Fruit fly (Drosophila melanogaster) whole organism, embryonic: ENCODE measurements around the gene CG31019.

Experiments
- B-H1 ChIP-seq: fragments of 200-800 bp; sonication (Bioruptor generic); IDR thresholded peaks from 3 replicates; pipeline ENCODE4 v1.3.6; 2022; ENCODE audit warnings: missing biosample characterization, missing genetic modification characterization
- CG10543 ChIP-seq: fragments of 200-800 bp; sonication (Bioruptor generic); optimal IDR thresholded peaks from 3 replicates; lab custom pipeline; 2017; ENCODE audit warnings: missing biosample characterization, mild to moderate bottlenecking, missing genetic modification characterization, moderate library complexity
- CG11085 ChIP-seq: fragments of 200-800 bp; sonication (Bioruptor generic); IDR thresholded peaks from 2 replicates; pipeline ENCODE4 v1.3.6; 2022; ENCODE audit warnings: missing biosample characterization, missing genetic modification characterization
- CG11560 ChIP-seq: fragments of 200-800 bp; sonication (Bioruptor generic); IDR thresholded peaks from 3 replicates; pipeline ENCODE4 v1.3.6; 2022; ENCODE audit warnings: missing biosample characterization, missing genetic modification characterization
- CG13296 ChIP-seq: fragments of 200-800 bp; sonication (Bioruptor generic); optimal IDR thresholded peaks from 3 replicates; lab custom pipeline; 2018; ENCODE audit warnings: missing biosample characterization, mild to moderate bottlenecking, missing genetic modification characterization
- CG14014 ChIP-seq: fragments of 200-800 bp; sonication (Bioruptor generic); IDR thresholded peaks from 2 replicates; pipeline ENCODE4 v1.3.6; 2022; ENCODE audit warnings: missing biosample characterization, missing genetic modification characterization
- CG14050 ChIP-seq: fragments of 200-800 bp; sonication (Bioruptor generic); IDR thresholded peaks from 3 replicates; pipeline ENCODE4 v1.3.6; 2022; ENCODE audit warnings: missing biosample characterization, missing genetic modification characterization
- CG15011 ChIP-seq: fragments of 200-800 bp; sonication (Bioruptor generic); optimal IDR thresholded peaks from 3 replicates; lab custom pipeline; 2018; ENCODE audit warnings: missing biosample characterization, mild to moderate bottlenecking, missing genetic modification characterization
- CG18599 ChIP-seq: fragments of 200-800 bp; sonication (Bioruptor generic); optimal IDR thresholded peaks from 3 replicates; lab custom pipeline; 2017; ENCODE audit warnings: missing biosample characterization, missing genetic modification characterization, mild to moderate bottlenecking, moderate library complexity, missing genetic modification reagents
- CG2199 ChIP-seq: fragments of 200-800 bp; sonication (Bioruptor generic); IDR thresholded peaks from 3 replicates; pipeline ENCODE4 v1.3.6; 2022; ENCODE audit warnings: missing biosample characterization, missing genetic modification characterization
- CG2678 ChIP-seq: fragments of 200-800 bp; sonication (Bioruptor generic); optimal IDR thresholded peaks from 3 replicates; lab custom pipeline; 2019; ENCODE audit warnings: missing biosample characterization, mild to moderate bottlenecking, missing genetic modification characterization, moderate library complexity
- CG30431 ChIP-seq: fragments of 200-800 bp; sonication (Bioruptor generic); optimal IDR thresholded peaks from 2 replicates; lab custom pipeline; 2017; ENCODE audit warnings: missing biosample characterization, missing genetic modification characterization
- CG4360 ChIP-seq: fragments of 200-800 bp; sonication (Bioruptor generic); IDR thresholded peaks from 2 replicates; pipeline ENCODE4 v1.3.6; 2022; ENCODE audit warnings: missing biosample characterization, missing genetic modification characterization
- CG6683 ChIP-seq: fragments of 200-800 bp; sonication (Bioruptor generic); optimal IDR thresholded peaks from 2 replicates; lab custom pipeline; 2017; ENCODE audit warnings: missing biosample characterization, mild to moderate bottlenecking, missing genetic modification characterization, missing genetic modification reagents
- CG6813 ChIP-seq: fragments of 200-800 bp; sonication (Bioruptor generic); optimal IDR thresholded peaks from 2 replicates; lab custom pipeline; 2017; ENCODE audit warnings: missing biosample characterization, missing genetic modification characterization, mild to moderate bottlenecking, moderate library complexity, missing genetic modification reagents
- CG7839 ChIP-seq: fragments of 200-800 bp; sonication (Bioruptor generic); optimal IDR thresholded peaks from 3 replicates; lab custom pipeline; 2018; ENCODE audit warnings: missing biosample characterization, mild to moderate bottlenecking, missing genetic modification characterization, moderate library complexity
- CG7987 ChIP-seq: fragments of 200-800 bp; sonication (Bioruptor generic); optimal IDR thresholded peaks from 2 replicates; lab custom pipeline; 2018; ENCODE audit warnings: missing biosample characterization, mild to moderate bottlenecking, missing genetic modification characterization, moderate library complexity
- CG8478 ChIP-seq: fragments of >200 bp; optimal IDR thresholded peaks from 2 replicates; lab custom pipeline; 2018
- CG9727 ChIP-seq: fragments of 200-800 bp; sonication (Bioruptor generic); optimal IDR thresholded peaks from 3 replicates; lab custom pipeline; 2017; ENCODE audit warnings: missing biosample characterization, mild to moderate bottlenecking, missing genetic modification characterization
- CTCF ChIP-seq: fragments of 200-800 bp; sonication (Bioruptor generic); optimal IDR thresholded peaks from 2 replicates; lab custom pipeline; 2017; ENCODE audit warnings: missing biosample characterization, mild to moderate bottlenecking, missing genetic modification characterization, moderate library complexity
- Deaf1 ChIP-seq: fragments of 200-800 bp; optimal IDR thresholded peaks from 3 replicates; lab custom pipeline; 2019; ENCODE audit warnings: missing biosample characterization, mild to moderate bottlenecking, missing genetic modification characterization, moderate library complexity
- Dek ChIP-seq: fragments of 200-800 bp; sonication (Bioruptor generic); optimal IDR thresholded peaks from 3 replicates; lab custom pipeline; 2019; ENCODE audit warnings: missing biosample characterization, mild to moderate bottlenecking, missing genetic modification characterization, moderate library complexity
- E2f1 ChIP-seq: fragments of 200-800 bp; sonication (Bioruptor generic); IDR thresholded peaks from 2 replicates; pipeline ENCODE4 v1.3.6; 2022; ENCODE audit warnings: missing biosample characterization, missing genetic modification characterization
- Fer3 ChIP-seq: fragments of 200-800 bp; sonication (Bioruptor generic); optimal IDR thresholded peaks from 2 replicates; lab custom pipeline; 2018; ENCODE audit warnings: missing biosample characterization, mild to moderate bottlenecking, missing genetic modification characterization, moderate library complexity
- HLH54F ChIP-seq: fragments of 200-800 bp; sonication (Bioruptor generic); optimal IDR thresholded peaks from 3 replicates; lab custom pipeline; 2016; ENCODE audit warnings: missing biosample characterization, missing genetic modification characterization
- Lhr ChIP-seq: fragments of 200-800 bp; sonication (Bioruptor generic); optimal IDR thresholded peaks from 3 replicates; lab custom pipeline; 2017; ENCODE audit warnings: mild to moderate bottlenecking, missing biosample characterization, missing genetic modification reagents, missing genetic modification characterization
- MBD-R2 ChIP-seq: fragments of 200-800 bp; sonication (Bioruptor generic); IDR thresholded peaks from 2 replicates; pipeline ENCODE4 v1.3.6; 2022; ENCODE audit warnings: missing biosample characterization, missing genetic modification characterization
- Meics ChIP-seq: fragments of 200-800 bp; sonication (Bioruptor generic); optimal IDR thresholded peaks from 2 replicates; lab custom pipeline; 2017; ENCODE audit warnings: missing biosample characterization, mild to moderate bottlenecking, missing genetic modification characterization
- Mes4 ChIP-seq: fragments of 200-800 bp; sonication (Bioruptor generic); optimal IDR thresholded peaks from 2 replicates; lab custom pipeline; 2016; ENCODE audit warnings: missing biosample characterization, missing genetic modification characterization
- Pdp1 ChIP-seq, 2 experiments: fragments of 200-800 bp; sonication (Bioruptor generic); optimal IDR thresholded peaks; 3 replicates each; lab custom pipeline; 2016; ENCODE audit warnings: missing biosample characterization in 2 of 2, missing genetic modification characterization in 2 of 2, mild to moderate bottlenecking in 1 of 2, moderate library complexity in 1 of 2
- Six4 ChIP-seq: fragments of 200-800 bp; sonication (Bioruptor generic); optimal IDR thresholded peaks from 2 replicates; lab custom pipeline; 2016; ENCODE audit warnings: missing biosample characterization, missing genetic modification characterization
- Stat92E ChIP-seq, 3 experiments: fragments of >200 bp in 2 of 3; fragments of 200-800 bp in 1 of 3; sonication (Bioruptor generic) in 1 of 3; optimal IDR thresholded peaks; 2 replicates each; lab custom pipeline; 2017 to 2019; ENCODE audit warnings: missing biosample characterization in 3 of 3, missing genetic modification characterization in 3 of 3, mild to moderate bottlenecking in 1 of 3, moderate library complexity in 1 of 3
- Taf1 ChIP-seq: fragments of 200-800 bp; sonication (Bioruptor generic); IDR thresholded peaks from 2 replicates; pipeline ENCODE4 v1.3.6; 2022; ENCODE audit warnings: missing biosample characterization, missing genetic modification characterization
- ab ChIP-seq: fragments of 200-800 bp; sonication (Bioruptor generic); optimal IDR thresholded peaks from 2 replicates; lab custom pipeline; 2016; ENCODE audit warnings: missing biosample characterization, missing genetic modification characterization
- bab2 ChIP-seq: fragments of 200-800 bp; sonication (Bioruptor generic); optimal IDR thresholded peaks from 2 replicates; lab custom pipeline; 2016; ENCODE audit warnings: missing biosample characterization, missing genetic modification characterization
- dati ChIP-seq: fragments of 200-800 bp; sonication (Bioruptor generic); IDR thresholded peaks from 2 replicates; pipeline ENCODE4 v1.3.6; 2022; ENCODE audit warnings: missing biosample characterization, missing genetic modification characterization
- dimm ChIP-seq: fragments of 200-800 bp; sonication (Bioruptor generic); IDR thresholded peaks from 2 replicates; pipeline ENCODE4 v1.3.6; 2022; ENCODE audit warnings: missing biosample characterization, missing genetic modification characterization
- dmrt99B ChIP-seq: fragments of 200-800 bp; sonication (Bioruptor generic); optimal IDR thresholded peaks from 2 replicates; lab custom pipeline; 2018; ENCODE audit warnings: missing biosample characterization, mild to moderate bottlenecking, missing genetic modification characterization, moderate library complexity
- ems ChIP-seq: fragments of 200-800 bp; sonication (Bioruptor generic); optimal IDR thresholded peaks from 3 replicates; lab custom pipeline; 2016; ENCODE audit warnings: missing biosample characterization, missing genetic modification characterization
- gem ChIP-seq: fragments of 200-800 bp; sonication (Bioruptor generic); optimal IDR thresholded peaks from 2 replicates; lab custom pipeline; 2019; ENCODE audit warnings: missing biosample characterization, mild to moderate bottlenecking, missing genetic modification characterization, moderate library complexity
- hth ChIP-seq: fragments of >200 bp; optimal IDR thresholded peaks from 2 replicates; lab custom pipeline; 2017; ENCODE audit warnings: inconsistent platforms
- lbe ChIP-seq: fragments of 200-800 bp; sonication (Bioruptor generic); optimal IDR thresholded peaks from 2 replicates; lab custom pipeline; 2016; ENCODE audit warnings: missing biosample characterization, mild to moderate bottlenecking, missing genetic modification characterization
- mld ChIP-seq: fragments of 200-800 bp; sonication (Bioruptor generic); IDR thresholded peaks from 3 replicates; pipeline ENCODE4 v1.3.6; 2022; ENCODE audit warnings: missing biosample characterization, missing genetic modification characterization; ENCODE audit not compliant: partially characterized antibody
- nmo ChIP-seq: fragments of 200-800 bp; sonication (Bioruptor generic); optimal IDR thresholded peaks from 2 replicates; lab custom pipeline; 2018; ENCODE audit warnings: missing biosample characterization, mild to moderate bottlenecking, missing genetic modification characterization, moderate library complexity
- pb ChIP-seq: fragments of 200-800 bp; sonication (Bioruptor generic); optimal IDR thresholded peaks from 3 replicates; lab custom pipeline; 2016; ENCODE audit warnings: missing biosample characterization, missing genetic modification characterization
- pnt ChIP-seq: fragments of 200-800 bp; sonication (Bioruptor generic); optimal IDR thresholded peaks from 3 replicates; lab custom pipeline; 2016; ENCODE audit warnings: missing biosample characterization, missing genetic modification characterization
- prd ChIP-seq, 3 experiments: fragments of >200 bp in 2 of 3; fragments of 200-800 bp in 1 of 3; sonication (Bioruptor generic) in 1 of 3; optimal IDR thresholded peaks in 2 of 3; IDR thresholded peaks in 1 of 3; 2 replicates in 2 of 3; 3 replicates in 1 of 3; pipeline versions ENCODE4 v1.3.6 to Lab custom; 2017 to 2022; ENCODE audit warnings: missing biosample characterization in 1 of 3, missing genetic modification characterization in 1 of 3
- tin ChIP-seq: fragments of 200-800 bp; sonication (Bioruptor generic); optimal IDR thresholded peaks from 3 replicates; lab custom pipeline; 2016; ENCODE audit warnings: missing biosample characterization, missing genetic modification characterization
- toy ChIP-seq: fragments of 200-800 bp; sonication (Bioruptor generic); IDR thresholded peaks from 2 replicates; pipeline ENCODE4 v1.3.6; 2022; ENCODE audit warnings: missing biosample characterization, missing genetic modification characterization
- zen2 ChIP-seq: fragments of 200-800 bp; sonication (Bioruptor generic); IDR thresholded peaks from 3 replicates; pipeline ENCODE4 v1.3.6; 2022; ENCODE audit warnings: missing biosample characterization, missing genetic modification characterization; ENCODE audit not compliant: partially characterized antibody
- zfh2 ChIP-seq: fragments of 200-800 bp; sonication (Bioruptor generic); optimal IDR thresholded peaks from 2 replicates; lab custom pipeline; 2016; ENCODE audit warnings: missing biosample characterization, missing genetic modification characterization

Gene CG31019

DNA sequence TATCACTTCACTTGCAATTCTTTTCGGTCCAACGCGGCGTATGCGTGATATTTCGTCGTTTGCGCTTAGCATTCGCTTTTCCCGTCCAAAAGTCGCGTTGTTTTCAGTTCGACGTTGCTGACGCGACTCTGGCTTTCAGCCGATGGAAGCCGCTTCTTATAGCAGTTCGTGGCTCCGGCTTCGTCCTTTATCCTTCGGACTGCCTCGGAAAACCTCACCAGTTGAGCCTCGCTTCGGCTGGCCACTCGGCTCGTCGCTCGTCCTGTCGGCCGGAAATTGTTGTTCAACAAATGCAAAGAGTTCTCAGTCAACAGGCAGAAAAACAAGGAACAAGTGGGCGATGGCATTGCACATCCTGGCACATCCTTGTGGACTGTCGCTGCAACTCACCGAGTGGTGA, 36.7 kb upstream of the CG31019 start, which contains the start of gene CG34155 (continued):
- TF ChIP-seq mld (GFP tag; lab: Robert Waterston, UW) (no peak), zfh2 (GFP tag; lab: Kevin White, UChicago) (no peak), zen2 (GFP tag; lab: Robert Waterston, UW) (0 out of 3 replicates have a peak, but pooled peaks have one; percentile 10), CG14050 (GFP tag; lab: Robert Waterston, UW) (no peak), toy (GFP tag; lab: Robert Waterston, UW) (no peak), ems (no peak), CG6813 (no peak), CG11085 (GFP tag; lab: Robert Waterston, UW) (no peak), CG9727 (GFP tag; lab: Kevin White, UChicago) (no peak), B-H1 (GFP tag; lab: Robert Waterston, UW) (no peak), Six4 (GFP tag; lab: Kevin White, UChicago) (no peak), Pdp1 (GFP tag; optimal IDR thresholded peaks at IDR 0.05; lab: Kevin White, UChicago) (no peak), pnt (GFP tag; lab: Kevin White, UChicago) (no peak), Deaf1 (tag; lab: Kevin White, UChicago) (peak; percentile 97), CG15011 (GFP tag; lab: Kevin White, UChicago) (no peak), Lhr (no peak)

dm6 chr3R:30561207-30561606, 35.6 kb upstream of the CG31019 start:
- TF ChIP-seq CG6683 (no peak), Pdp1 (GFP tag; optimal IDR thresholded peaks at IDR 0.05; lab: Kevin White, UChicago) (no peak), CG8478 (lab: Kevin White, UChicago) (no peak), CG13296 (GFP tag; lab: Kevin White, UChicago) (no peak), CG7839 (tag; lab: Kevin White, UChicago) (no peak), bab2 (GFP tag; lab: Kevin White, UChicago) (no peak), hth (lab: Kevin White, UChicago) (no peak), CG2678 (tag; lab: Kevin White, UChicago) (peak; percentile 17), CG18599 (GFP tag; lab: Kevin White, UChicago) (no peak), CTCF (GFP tag; lab: Kevin White, UChicago) (no peak), CG14014 (GFP tag; lab: Robert Waterston, UW) (peak; percentile 34; the same call in 1 of the 2 replicates), ab (GFP tag; lab: Kevin White, UChicago) (no peak), tin (GFP tag; lab: Kevin White, UChicago) (no peak), Stat92E (GFP tag; optimal IDR thresholded peaks at IDR 0.05; lab: Kevin White, UChicago) (no peak), dmrt99B (tag; lab: Kevin White, UChicago) (no peak), Dek (tag; lab: Kevin White, UChicago) (no peak), pb (GFP tag; lab: Kevin White, UChicago) (no peak), dati (GFP tag; lab: Robert Waterston, UW) (no peak), Taf1 (no peak), prd (optimal IDR thresholded peaks at IDR 0.05; lab: Kevin White, UChicago) (no peak), prd (GFP tag; IDR thresholded peaks at IDR 0.05; lab: Robert Waterston, UW) (0 out of 3 replicates have a peak, but pooled peaks have one; percentile 5), E2f1 (GFP tag; lab: Robert Waterston, UW) (no peak), CG30431 (GFP tag; lab: Kevin White, UChicago) (no peak), nmo (GFP tag; lab: Kevin White, UChicago) (no peak), Meics (peak; percentile 19), CG7987 (GFP tag; lab: Kevin White, UChicago) (no peak), CG10543 (GFP tag; lab: Kevin White, UChicago) (no peak), Fer3 (no peak), MBD-R2 (GFP tag; lab: Robert Waterston, UW) (no peak), CG11560 (tag; lab: Robert Waterston, UW) (no peak), dimm (GFP tag; lab: Robert Waterston, UW) (no peak), HLH54F (GFP tag; lab: Kevin White, UChicago) (no peak), gem (tag; lab: Kevin White, UChicago) (peak; percentile 8), CG4360 (GFP tag; lab: Robert Waterston, UW) (no peak), Mes4 (GFP tag; lab: Kevin White, UChicago) (no peak), CG2199 (no peak), lbe (no peak)
